Worm (Caenorhabditis elegans) whole organism, mixed stage, embryonic: Measurements from ENCODE around the gene C47A4.1.

Source experiments
- bed-3 ChIP-seq: fragments of 200-800 bp; sonication (Bioruptor generic); optimal IDR thresholded peaks from 3 replicates; lab custom pipeline; 2018; ENCODE audit warnings: mild to moderate bottlenecking, missing genetic modification characterization, moderate library complexity, missing compliant biosample characterization
- blmp-1 ChIP-seq: fragments of 150-350 bp; optimal IDR thresholded peaks from 2 replicates; lab custom pipeline; 2014; ENCODE audit warnings: missing biosample characterization, missing genetic modification characterization
- ceh-39 ChIP-seq: fragments of 150-350 bp; optimal IDR thresholded peaks from 2 replicates; lab custom pipeline; 2014; ENCODE audit warnings: missing biosample characterization, missing genetic modification characterization
- elt-3 ChIP-seq: fragments of 150-350 bp; optimal IDR thresholded peaks from 2 replicates; lab custom pipeline; 2014; ENCODE audit warnings: missing biosample characterization, missing genetic modification characterization
- lsy-2 ChIP-seq: fragments of 150-350 bp; optimal IDR thresholded peaks from 2 replicates; lab custom pipeline; 2014; ENCODE audit warnings: missing biosample characterization, missing genetic modification characterization
- mab-5 ChIP-seq: fragments of 150-350 bp; optimal IDR thresholded peaks from 2 replicates; lab custom pipeline; 2014; ENCODE audit warnings: missing biosample characterization, missing genetic modification characterization
- nhr-12 ChIP-seq: fragments of 150-350 bp; optimal IDR thresholded peaks from 2 replicates; lab custom pipeline; 2014; ENCODE audit warnings: missing biosample characterization, missing genetic modification characterization
- nhr-237 ChIP-seq: fragments of 150-350 bp; optimal IDR thresholded peaks from 2 replicates; lab custom pipeline; 2014; ENCODE audit warnings: missing biosample characterization, missing genetic modification characterization
- nhr-28 ChIP-seq: fragments of 150-350 bp; optimal IDR thresholded peaks from 2 replicates; lab custom pipeline; 2014; ENCODE audit warnings: missing biosample characterization, missing genetic modification characterization
- nhr-76 ChIP-seq: sonication (generic microtip); optimal IDR thresholded peaks from 2 replicates; lab custom pipeline; 2017; ENCODE audit warnings: missing biosample characterization, missing genetic modification characterization
- pha-4 ChIP-seq: fragments of 150-350 bp; optimal IDR thresholded peaks from 2 replicates; lab custom pipeline; 2018; ENCODE audit warnings: missing biosample characterization, missing genetic modification reagents, missing genetic modification characterization
- snpc-4 ChIP-seq: fragments of 150-350 bp; optimal IDR thresholded peaks from 2 replicates; lab custom pipeline; 2014; ENCODE audit warnings: missing biosample characterization, missing genetic modification characterization
- unc-62 ChIP-seq: fragments of 150-350 bp; optimal IDR thresholded peaks from 2 replicates; lab custom pipeline; 2014; ENCODE audit warnings: missing biosample characterization, missing genetic modification reagents, missing genetic modification characterization

DNA sequence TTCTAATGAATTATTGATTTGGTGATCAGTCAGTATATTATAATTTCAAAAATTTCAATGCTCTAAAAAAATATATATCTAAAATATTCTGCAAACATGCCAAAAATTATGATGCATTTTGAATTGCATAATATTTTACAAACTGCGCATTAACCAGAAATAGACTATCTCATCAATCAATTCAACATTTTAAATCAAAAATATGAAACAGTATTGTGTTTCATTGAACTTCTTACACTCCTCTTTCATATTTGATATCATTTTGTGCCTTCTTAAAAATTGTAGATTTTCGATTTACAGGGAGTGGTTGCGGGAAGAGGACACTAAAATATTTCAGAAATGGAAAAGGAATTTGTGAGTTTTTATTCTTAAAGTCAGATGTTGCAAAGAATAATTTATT is 10.5 kb upstream of the C47A4.1 start, which contains the start of gene ent-4:
- TF ChIP-seq snpc-4 (tag; lab: Kevin White, UChicago) (no peak), unc-62 (no peak), mab-5 (tag; lab: Kevin White, UChicago) (no peak), lsy-2 (tag; lab: Kevin White, UChicago) (no peak), bed-3 (GFP tag; lab: Kevin White, UChicago) (no peak), pha-4 (tag; lab: Kevin White, UChicago) (no peak), nhr-12 (tag; lab: Kevin White, UChicago) (no peak), nhr-237 (tag; lab: Kevin White, UChicago) (no peak), nhr-28 (tag; lab: Kevin White, UChicago) (no peak), elt-3 (tag; lab: Kevin White, UChicago) (no peak), nhr-76 (tag; lab: Kevin White, UChicago) (no peak), blmp-1 (tag; lab: Kevin White, UChicago) (no peak), ceh-39 (tag; lab: Kevin White, UChicago) (no peak)
